Worm (Caenorhabditis elegans): ENCODE measurements around the gene selt-1.2.

The selt-1.2 gene

DNA sequence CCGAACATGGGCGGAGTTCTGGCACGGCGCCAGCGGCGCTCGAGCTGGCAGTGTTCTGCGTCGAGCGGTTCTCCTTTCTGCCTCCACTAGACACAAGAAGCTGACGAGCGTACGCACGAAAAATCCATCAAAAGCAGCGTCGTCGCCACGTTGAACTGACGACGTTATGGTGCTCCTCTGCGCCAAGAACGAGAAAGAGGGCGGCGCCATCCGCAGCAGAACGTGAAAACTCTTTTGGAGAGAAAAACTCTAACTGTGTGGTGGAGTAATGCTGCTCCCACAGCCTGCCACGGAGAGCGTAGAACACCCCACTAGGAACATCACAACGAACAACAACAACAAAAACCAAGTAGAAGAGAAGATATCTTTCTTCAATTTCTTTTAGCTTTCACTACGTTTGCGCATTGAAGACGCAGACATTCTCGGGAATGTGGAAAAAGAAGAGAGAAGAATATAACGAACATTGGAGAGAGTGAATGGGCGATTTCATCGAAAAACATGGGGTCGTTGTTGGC lies 25.2 kb downstream of the selt-1.2 start (continued):
- TF ChIP-seq ama-1 (optimal IDR thresholded peaks at IDR 0.05) (no peak), T20F7.1 (GFP tag; optimal IDR thresholded peaks at IDR 0.05) (no peak), zip-2 (tag; optimal IDR thresholded peaks at IDR 0.05) (no peak), F26F4.8 (GFP tag; conservative IDR thresholded peaks at IDR 0.05) (no peak), mdl-1 (tag; optimal IDR thresholded peaks at IDR 0.05) (peak in 1 of 2 experiments; percentile 61), nhr-11 (tag; optimal IDR thresholded peaks at IDR 0.05) (peak; percentile 68), Y5F2A.4 (GFP tag; optimal IDR thresholded peaks at IDR 0.05) (no peak), ceh-32 (tag; optimal IDR thresholded peaks at IDR 0.05; ENCODE audit: poor library complexity) (no peak), egl-43 (GFP tag; IDR thresholded peaks at IDR 0.05) (peak; percentile 56; the same call in 1 of the 2 replicates), cey-2 (tag; optimal IDR thresholded peaks at IDR 0.05; ENCODE audit: borderline replicate concordance, insufficient read depth) (no peak), mes-2 (tag; optimal IDR thresholded peaks at IDR 0.05; ENCODE audit: poor library complexity, severe bottlenecking) (no peak), rbr-2 (tag; optimal IDR thresholded peaks at IDR 0.05) (peak; percentile 45), mxl-2 (GFP tag; conservative IDR thresholded peaks at IDR 0.05) (no peak), lin-29 (GFP tag; IDR thresholded peaks at IDR 0.05) (no peak), dmd-6 (GFP tag; IDR thresholded peaks at IDR 0.05) (0 out of 2 replicates have a peak, but pooled peaks have one; percentile 17), tra-1 (GFP tag; IDR thresholded peaks at IDR 0.05) (no peak), madf-5 (GFP tag; IDR thresholded peaks at IDR 0.05) (no peak), set-16 (GFP tag; IDR thresholded peaks at IDR 0.05) (peak; percentile 75), ZK546.5 (tag; optimal IDR thresholded peaks at IDR 0.05) (no peak), Y48G9A.11 (GFP tag; IDR thresholded peaks at IDR 0.05) (no peak), hif-1 (tag; optimal IDR thresholded peaks at IDR 0.05) (peak in 1 of 2 experiments; percentile 11), lin-1 (GFP tag; IDR thresholded peaks at IDR 0.05) (no peak), fkh-10 (GFP tag; optimal IDR thresholded peaks at IDR 0.05) (peak; percentile 40), zip-11 (GFP tag; IDR thresholded peaks at IDR 0.05) (no peak), madf-9 (GFP tag; conservative IDR thresholded peaks at IDR 0.05) (no peak), dmd-9 (GFP tag; IDR thresholded peaks at IDR 0.05) (no peak), hlh-30 (tag; optimal IDR thresholded peaks at IDR 0.05; ENCODE audit: insufficient read depth) (no peak)

DNA sequence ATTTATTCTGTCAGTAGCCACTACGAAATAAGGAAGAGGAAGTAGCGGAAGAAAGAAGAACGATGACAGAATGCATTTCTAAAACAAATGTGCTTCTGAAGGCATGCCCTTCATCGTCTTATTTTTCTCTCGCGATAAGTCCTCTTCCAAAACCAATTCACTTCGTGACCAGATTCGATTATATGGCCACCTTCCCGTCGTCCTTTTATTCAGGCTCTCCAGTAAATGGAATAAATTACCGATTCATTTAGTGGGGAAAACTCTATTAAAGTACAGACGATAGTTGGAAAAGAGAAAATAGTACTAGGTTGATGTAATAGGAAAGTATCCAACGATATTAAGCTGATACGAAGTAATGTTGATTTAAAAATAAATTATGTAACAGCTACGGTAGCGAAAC lies 25.9 kb downstream of the selt-1.2 start:
- no peak for TF ChIP-seq daf-8 (GFP tag; IDR thresholded peaks at IDR 0.05)
- TF ChIP-seq ces-1 (GFP tag; optimal IDR thresholded peaks at IDR 0.05), result peak; percentile 86

DNA sequence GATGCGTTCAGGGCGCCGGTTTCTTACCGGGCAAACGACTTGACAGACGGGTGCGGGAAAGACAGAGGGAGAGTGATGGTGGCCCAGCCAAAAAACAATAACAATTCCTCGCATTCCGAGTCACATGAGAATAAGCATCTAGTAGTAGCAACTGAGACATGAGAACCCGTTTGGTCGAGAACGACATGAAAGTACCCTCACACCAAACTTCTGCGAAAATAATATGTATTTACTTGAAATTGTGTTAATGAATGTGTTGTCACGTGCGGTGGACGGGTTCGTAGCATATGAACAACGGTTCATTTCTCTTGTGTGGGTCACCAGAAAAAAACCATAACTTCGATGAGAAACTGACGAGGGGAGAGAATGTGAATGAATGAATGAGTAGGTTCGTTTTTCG lies 26.3 kb downstream of the selt-1.2 start:
- TF ChIP-seq dve-1 (tag; optimal IDR thresholded peaks at IDR 0.05; ENCODE audit: insufficient read depth) (peak; percentile 6), ctbp-1 (GFP tag; IDR thresholded peaks at IDR 0.05) (no peak), nhr-28 (tag; optimal IDR thresholded peaks at IDR 0.05) (peak; percentile 4), hlh-30 (tag; optimal IDR thresholded peaks at IDR 0.05; ENCODE audit: insufficient read depth) (peak; percentile 65), unc-62 (GFP tag; optimal IDR thresholded peaks at IDR 0.05 in 1 of 2) (peak in 1 of 2 experiments; percentile 26), unc-62 (tag; optimal IDR thresholded peaks at IDR 0.05) (no peak), mdl-1 (tag; optimal IDR thresholded peaks at IDR 0.05) (peak in 1 of 2 experiments; percentile 49), rbr-2 (tag; optimal IDR thresholded peaks at IDR 0.05) (no peak)

DNA sequence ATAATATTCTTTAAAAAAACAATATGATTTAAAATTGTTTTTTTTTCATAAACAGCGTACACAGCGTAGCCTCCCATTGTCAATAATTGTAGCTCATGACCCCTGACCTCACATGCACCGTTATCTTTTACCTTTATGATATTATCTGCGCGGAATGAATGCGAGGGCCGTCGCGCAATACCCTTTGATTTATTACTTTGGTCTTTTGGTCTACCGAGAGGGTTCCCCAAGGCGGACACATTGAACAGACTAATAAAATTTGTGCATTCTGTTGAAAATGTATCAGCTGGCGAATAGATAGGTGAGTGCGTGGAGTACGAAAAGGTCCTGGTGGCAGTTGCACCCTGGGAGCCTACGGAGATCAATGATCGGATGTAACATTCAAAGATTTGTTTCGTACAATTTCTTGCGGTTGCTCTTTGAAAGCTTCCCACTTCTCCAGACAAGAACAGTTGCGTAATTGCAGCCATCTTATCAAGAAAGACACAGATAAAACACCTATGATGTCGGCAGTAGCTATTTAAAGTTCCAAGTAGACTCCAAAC lies 26.8 kb downstream of the selt-1.2 start:
- TF ChIP-seq ceh-20 (GFP tag; IDR thresholded peaks at IDR 0.05) (peak; percentile 21; the same call in 1 of the 2 replicates), spr-3 (GFP tag; optimal IDR thresholded peaks at IDR 0.05) (no peak), lin-1 (GFP tag; IDR thresholded peaks at IDR 0.05) (no peak), unc-62 (GFP tag; optimal IDR thresholded peaks at IDR 0.05 in 1 of 2) (peak in 1 of 2 experiments; percentile 80), unc-62 (tag; optimal IDR thresholded peaks at IDR 0.05) (no peak)

All from whole organism, L4 larva.